Fruit fly (Drosophila melanogaster) whole organism, embryonic: ENCODE results near the gene CG5515.

Experiments
- B-H2 ChIP-seq: fragments of 200-800 bp; sonication (Bioruptor generic); optimal IDR thresholded peaks from 2 replicates; lab custom pipeline; 2018; ENCODE audit warnings: missing biosample characterization, mild to moderate bottlenecking, missing genetic modification characterization
- CG10431 ChIP-seq: fragments of 200-800 bp; sonication (Bioruptor generic); optimal IDR thresholded peaks from 3 replicates; lab custom pipeline; 2018; ENCODE audit warnings: missing biosample characterization, mild to moderate bottlenecking, missing genetic modification characterization
- CG10959 ChIP-seq: fragments of 200-800 bp; sonication (Bioruptor generic); IDR thresholded peaks from 2 replicates; pipeline ENCODE4 v1.3.6; 2022; ENCODE audit warnings: missing biosample characterization, missing genetic modification characterization
- CG11723 ChIP-seq: fragments of 200-800 bp; sonication (Bioruptor generic); optimal IDR thresholded peaks from 2 replicates; lab custom pipeline; 2017; ENCODE audit warnings: missing biosample characterization, mild to moderate bottlenecking, missing genetic modification characterization
- CG12104 ChIP-seq: fragments of 200-800 bp; sonication (Bioruptor generic); optimal IDR thresholded peaks from 3 replicates; lab custom pipeline; 2016; ENCODE audit warnings: missing biosample characterization, missing genetic modification characterization
- CG12155 ChIP-seq: fragments of 200-800 bp; sonication (Bioruptor generic); optimal IDR thresholded peaks from 3 replicates; lab custom pipeline; 2016; ENCODE audit warnings: missing biosample characterization, missing genetic modification characterization
- CG1832 ChIP-seq: fragments of 200-800 bp; sonication (Bioruptor generic); optimal IDR thresholded peaks from 2 replicates; lab custom pipeline; 2017; ENCODE audit warnings: missing biosample characterization, mild to moderate bottlenecking, missing genetic modification characterization, inconsistent platforms
- CG2875 ChIP-seq: fragments of 200-800 bp; sonication (Bioruptor generic); optimal IDR thresholded peaks from 2 replicates; lab custom pipeline; 2017; ENCODE audit warnings: missing biosample characterization, mild to moderate bottlenecking, missing genetic modification characterization, missing genetic modification reagents
- CG32772 ChIP-seq: fragments of 200-800 bp; sonication (Bioruptor generic); IDR thresholded peaks from 2 replicates; pipeline ENCODE4 v1.3.6; 2022; ENCODE audit warnings: missing biosample characterization, missing genetic modification characterization
- CG3838 ChIP-seq: fragments of 200-800 bp; sonication (Bioruptor generic); optimal IDR thresholded peaks from 3 replicates; lab custom pipeline; 2016; ENCODE audit warnings: missing biosample characterization, missing genetic modification characterization
- CG7928 ChIP-seq: fragments of 200-800 bp; sonication (Bioruptor generic); optimal IDR thresholded peaks from 2 replicates; lab custom pipeline; 2017; ENCODE audit warnings: missing biosample characterization, mild to moderate bottlenecking, missing genetic modification characterization
- CG8944 ChIP-seq: fragments of 200-800 bp; sonication (Bioruptor generic); optimal IDR thresholded peaks from 3 replicates; lab custom pipeline; 2016; ENCODE audit warnings: missing biosample characterization, missing genetic modification characterization
- CG9437 ChIP-seq: fragments of 200-800 bp; sonication (Bioruptor generic); optimal IDR thresholded peaks from 2 replicates; lab custom pipeline; 2018; ENCODE audit warnings: missing biosample characterization, mild to moderate bottlenecking, missing genetic modification characterization
- CG9609 ChIP-seq: fragments of 200-800 bp; sonication (Bioruptor generic); optimal IDR thresholded peaks from 3 replicates; lab custom pipeline; 2016; ENCODE audit warnings: missing biosample characterization, missing genetic modification characterization
- CTCF ChIP-seq: fragments of 200-800 bp; sonication (Bioruptor generic); optimal IDR thresholded peaks from 2 replicates; lab custom pipeline; 2017; ENCODE audit warnings: missing biosample characterization, mild to moderate bottlenecking, missing genetic modification characterization, moderate library complexity
- Chrac-16 ChIP-seq: fragments of 200-800 bp; sonication (Bioruptor generic); optimal IDR thresholded peaks from 3 replicates; lab custom pipeline; 2016; ENCODE audit warnings: missing biosample characterization, missing genetic modification characterization
- Dbx ChIP-seq: fragments of 200-800 bp; sonication (Bioruptor generic); IDR thresholded peaks from 3 replicates; pipeline ENCODE4 v1.3.6; 2022; ENCODE audit warnings: missing biosample characterization, missing genetic modification characterization
- Dref ChIP-seq: fragments of 200-800 bp; sonication (Bioruptor generic); IDR thresholded peaks from 2 replicates; pipeline ENCODE4 v1.3.6; 2022; ENCODE audit warnings: missing biosample characterization, missing genetic modification characterization
- Eip74EF ChIP-seq, 2 experiments: fragments of 200-800 bp in 1 of 2; fragments of >200 bp in 1 of 2; sonication (Bioruptor generic) in 1 of 2; optimal IDR thresholded peaks; 2 replicates each; lab custom pipeline; 2017 to 2019; ENCODE audit warnings: missing biosample characterization in 2 of 2, missing genetic modification characterization in 2 of 2, mild to moderate bottlenecking in 1 of 2, moderate library complexity in 1 of 2
- Gug ChIP-seq: fragments of 200-800 bp; sonication (Bioruptor generic); IDR thresholded peaks from 4 replicates; pipeline ENCODE4 v1.3.6; 2022; ENCODE audit warnings: missing biosample characterization, missing genetic modification characterization
- HLHmδ ChIP-seq: fragments of 200-800 bp; sonication (Bioruptor generic); optimal IDR thresholded peaks from 2 replicates; lab custom pipeline; 2018; ENCODE audit warnings: missing biosample characterization, mild to moderate bottlenecking, missing genetic modification characterization, moderate library complexity
- HmgD ChIP-seq: fragments of 200-800 bp; sonication (Bioruptor generic); optimal IDR thresholded peaks from 3 replicates; lab custom pipeline; 2016; ENCODE audit warnings: missing biosample characterization, missing genetic modification characterization
- Max ChIP-seq: fragments of 200-800 bp; sonication (Bioruptor generic); optimal IDR thresholded peaks from 2 replicates; lab custom pipeline; 2016; ENCODE audit warnings: missing biosample characterization, mild to moderate bottlenecking, missing genetic modification characterization
- Med ChIP-seq: fragments of 200-800 bp; sonication (Bioruptor generic); peaks from one replicate; lab custom pipeline; 2016; ENCODE audit warnings: missing biosample characterization, missing genetic modification characterization, mild to moderate bottlenecking, inconsistent platforms, moderate library complexity
- Neu2 ChIP-seq: fragments of 200-800 bp; sonication (Bioruptor generic); optimal IDR thresholded peaks from 3 replicates; lab custom pipeline; 2016; ENCODE audit warnings: missing biosample characterization, missing genetic modification characterization, borderline replicate concordance
- Side ChIP-seq: fragments of 200-800 bp; sonication (Bioruptor generic); optimal IDR thresholded peaks from 2 replicates; lab custom pipeline; 2016; ENCODE audit warnings: missing biosample characterization, missing genetic modification characterization
- Sox100B ChIP-seq: fragments of 200-800 bp; sonication (Bioruptor generic); optimal IDR thresholded peaks from 3 replicates; lab custom pipeline; 2018; ENCODE audit warnings: missing biosample characterization, mild to moderate bottlenecking, missing genetic modification characterization
- Stat92E ChIP-seq, 3 experiments: fragments of >200 bp in 2 of 3; fragments of 200-800 bp in 1 of 3; sonication (Bioruptor generic) in 1 of 3; optimal IDR thresholded peaks; 2 replicates each; lab custom pipeline; 2017 to 2019; ENCODE audit warnings: missing biosample characterization in 3 of 3, missing genetic modification characterization in 3 of 3, mild to moderate bottlenecking in 1 of 3, moderate library complexity in 1 of 3
- Usf ChIP-seq: fragments of 200-800 bp; sonication (Bioruptor generic); optimal IDR thresholded peaks from 2 replicates; lab custom pipeline; 2017; ENCODE audit warnings: missing genotype, missing biosample characterization, missing genetic modification characterization
- aop ChIP-seq: fragments of 200-800 bp; sonication (Bioruptor generic); IDR thresholded peaks from 2 replicates; pipeline ENCODE4 v1.3.6; 2022; ENCODE audit warnings: missing biosample characterization, missing genetic modification characterization
- bab2 ChIP-seq: fragments of 200-800 bp; sonication (Bioruptor generic); optimal IDR thresholded peaks from 2 replicates; lab custom pipeline; 2016; ENCODE audit warnings: missing biosample characterization, missing genetic modification characterization
- bcd ChIP-seq: fragments of 200-800 bp; sonication (Bioruptor generic); optimal IDR thresholded peaks from 2 replicates; lab custom pipeline; 2017; ENCODE audit warnings: missing biosample characterization, mild to moderate bottlenecking, missing genetic modification characterization
- chm ChIP-seq: fragments of 200-800 bp; sonication (Bioruptor generic); IDR thresholded peaks from 2 replicates; pipeline ENCODE4 v1.3.6; 2022; ENCODE audit warnings: missing biosample characterization, missing genetic modification characterization
- croc ChIP-seq: fragments of 200-800 bp; sonication (Bioruptor generic); conservative IDR thresholded peaks from 3 replicates; pipeline ENCODE4 v1.3.6; 2022; ENCODE audit warnings: missing biosample characterization, missing genetic modification characterization
- crp ChIP-seq, 2 experiments: fragments of 200-800 bp; sonication (Bioruptor generic); optimal IDR thresholded peaks; 2 replicates in 1 of 2; 3 replicates in 1 of 2; lab custom pipeline; 2017; ENCODE audit warnings: missing biosample characterization in 2 of 2, missing genetic modification characterization in 2 of 2, mild to moderate bottlenecking in 1 of 2, moderate library complexity in 1 of 2
- danr ChIP-seq: fragments of 200-800 bp; sonication (Bioruptor generic); IDR thresholded peaks from 2 replicates; pipeline ENCODE4 v1.3.6; 2022; ENCODE audit warnings: missing biosample characterization, missing genetic modification characterization
- gem ChIP-seq: fragments of 200-800 bp; sonication (Bioruptor generic); optimal IDR thresholded peaks from 2 replicates; lab custom pipeline; 2019; ENCODE audit warnings: missing biosample characterization, mild to moderate bottlenecking, missing genetic modification characterization, moderate library complexity
- gsb ChIP-seq: fragments of 200-800 bp; sonication (Bioruptor generic); IDR thresholded peaks from 2 replicates; pipeline ENCODE4 v1.3.6; 2022; ENCODE audit warnings: missing biosample characterization, missing genetic modification characterization
- ham ChIP-seq: fragments of 200-800 bp; sonication (Bioruptor generic); IDR thresholded peaks from 2 replicates; pipeline ENCODE4 v1.3.6; 2022; ENCODE audit warnings: missing biosample characterization, missing genetic modification characterization
- jing ChIP-seq: fragments of 200-800 bp; sonication (Bioruptor generic); optimal IDR thresholded peaks from 2 replicates; lab custom pipeline; 2018; ENCODE audit warnings: missing biosample characterization, mild to moderate bottlenecking, missing genetic modification characterization
- klu ChIP-seq: fragments of 200-800 bp; sonication (Bioruptor generic); IDR thresholded peaks from 2 replicates; pipeline ENCODE4 v1.3.6; 2022; ENCODE audit warnings: missing biosample characterization, missing genetic modification characterization
- p53 ChIP-seq: fragments of 200-800 bp; sonication (Bioruptor generic); optimal IDR thresholded peaks from 2 replicates; lab custom pipeline; 2016; ENCODE audit warnings: missing biosample characterization, missing genetic modification characterization
- pb ChIP-seq: fragments of 200-800 bp; sonication (Bioruptor generic); optimal IDR thresholded peaks from 3 replicates; lab custom pipeline; 2016; ENCODE audit warnings: missing biosample characterization, missing genetic modification characterization
- psq ChIP-seq: fragments of 200-800 bp; sonication (Bioruptor generic); optimal IDR thresholded peaks from 2 replicates; lab custom pipeline; 2017; ENCODE audit warnings: missing biosample characterization, missing genetic modification characterization
- ranshi ChIP-seq: fragments of 200-800 bp; sonication (Bioruptor generic); IDR thresholded peaks from 2 replicates; pipeline ENCODE4 v1.3.6; 2022; ENCODE audit warnings: missing biosample characterization, missing genetic modification characterization
- sima ChIP-seq: fragments of 200-800 bp; sonication (Bioruptor generic); optimal IDR thresholded peaks from 2 replicates; lab custom pipeline; 2016; ENCODE audit warnings: missing biosample characterization, missing genetic modification characterization
- slou ChIP-seq: fragments of 200-800 bp; sonication (Bioruptor generic); optimal IDR thresholded peaks from 3 replicates; lab custom pipeline; 2016; ENCODE audit warnings: missing biosample characterization, missing genetic modification characterization
- tin ChIP-seq: fragments of 200-800 bp; sonication (Bioruptor generic); optimal IDR thresholded peaks from 3 replicates; lab custom pipeline; 2016; ENCODE audit warnings: missing biosample characterization, missing genetic modification characterization

CG5515 gene

DNA sequence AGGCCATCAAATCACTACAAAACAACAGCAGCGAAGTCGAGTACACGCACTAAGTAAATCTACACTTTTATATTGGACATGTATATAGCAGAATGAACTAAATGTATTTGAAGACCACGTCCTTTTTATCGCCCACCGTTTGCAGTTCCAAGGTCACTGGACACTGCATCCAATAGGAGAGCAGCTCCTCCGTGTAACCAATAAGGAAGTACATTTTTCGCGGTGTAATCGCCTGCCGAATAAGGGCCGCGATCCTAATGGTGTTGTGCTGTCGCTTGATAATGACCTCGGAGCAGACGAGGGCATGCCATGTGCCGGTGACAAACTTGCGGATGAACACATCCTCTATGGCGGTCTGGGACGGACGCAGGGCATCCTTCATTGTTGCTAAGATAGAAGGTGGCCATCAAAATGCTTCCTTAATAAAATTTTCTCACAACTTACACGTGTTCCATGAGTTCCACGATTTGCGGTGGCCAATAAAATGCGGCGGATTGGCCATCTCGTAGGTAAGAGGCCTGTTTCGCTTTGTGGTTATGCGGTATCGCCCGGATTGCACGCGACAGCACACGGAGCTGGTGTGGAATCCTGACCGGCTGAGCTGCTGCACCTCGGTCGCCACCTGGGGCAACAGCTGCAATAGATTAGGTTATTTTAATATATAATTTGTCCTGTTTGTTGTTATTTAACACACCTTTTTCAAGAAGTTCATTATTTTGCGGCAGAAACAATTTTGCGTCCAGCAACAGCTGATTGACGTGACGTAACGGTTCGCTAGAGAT, 25.7 kb downstream of the CG5515 start, which contains the start of gene mRpS24 (continued):
- TF ChIP-seq Stat92E (GFP tag; optimal IDR thresholded peaks at IDR 0.05; lab: Kevin White, UChicago) = no peak
- TF ChIP-seq CG12104 (GFP tag; lab: Kevin White, UChicago) = no peak
- no peak for TF ChIP-seq CG10431
- no peak for TF ChIP-seq jing (GFP tag; lab: Kevin White, UChicago)
- no peak for TF ChIP-seq Sox100B
- TF ChIP-seq CG10959 (GFP tag; lab: Robert Waterston, UW) = no peak
- peak in 1 of 2 experiments; percentile 88 for TF ChIP-seq crp (GFP tag; optimal IDR thresholded peaks at IDR 0.05; lab: Kevin White, UChicago)
- no peak for TF ChIP-seq Eip74EF (GFP tag; optimal IDR thresholded peaks at IDR 0.05; lab: Kevin White, UChicago)

dm6 chr3R:24161173-24161811, 27.4 kb downstream of the CG5515 start, which contains the start of the genes Myo95E and TBC1d7:
TSS of gene Myo95E (minus strand) at chr3R:24161498.
TSS of gene TBC1d7 (plus strand) at chr3R:24161727.
- TF ChIP-seq ham (no peak), jing (GFP tag; lab: Kevin White, UChicago) (no peak), CTCF (GFP tag; lab: Kevin White, UChicago) (no peak), CG3838 (GFP tag; lab: Kevin White, UChicago) (peak; percentile 28), Neu2 (GFP tag; lab: Kevin White, UChicago) (no peak), gsb (GFP tag; lab: Robert Waterston, UW) (peak; percentile 89), Usf (peak; percentile 72), CG11723 (GFP tag; lab: Kevin White, UChicago) (no peak), Dbx (peak; percentile 91), p53 (no peak), psq (GFP tag; lab: Kevin White, UChicago) (peak; percentile 35), sima (no peak), chm (GFP tag; lab: Robert Waterston, UW) (peak; percentile 82), CG8944 (GFP tag; lab: Kevin White, UChicago) (peak; percentile 41), bcd (GFP tag; lab: Kevin White, UChicago) (peak; percentile 88), slou (GFP tag; lab: Kevin White, UChicago) (peak; percentile 60), tin (GFP tag; lab: Kevin White, UChicago) (peak; percentile 88), Med (GFP tag; lab: Kevin White, UChicago) (peak; percentile 87), CG12155 (GFP tag; lab: Kevin White, UChicago) (peak; percentile 79), aop (peak; percentile 49; the same call in 1 of the 2 replicates), CG9609 (GFP tag; lab: Kevin White, UChicago) (peak; percentile 18), gem (tag; lab: Kevin White, UChicago) (peak; percentile 95), danr (peak; percentile 95), Side (no peak), Max (GFP tag; lab: Kevin White, UChicago) (peak; percentile 85), CG1832 (GFP tag; lab: Kevin White, UChicago) (no peak), CG32772 (GFP tag; lab: Robert Waterston, UW) (peak; percentile 93), Dref (GFP tag; lab: Robert Waterston, UW) (peak; percentile 68), CG7928 (GFP tag; lab: Kevin White, UChicago) (peak; percentile 69), Gug (GFP tag; lab: Robert Waterston, UW) (peak; percentile 88; the same call in 3 of the 4 replicates), ranshi (GFP tag; lab: Robert Waterston, UW) (peak; percentile 93), B-H2 (GFP tag; lab: Kevin White, UChicago) (peak; percentile 61), klu (GFP tag; lab: Robert Waterston, UW) (peak; percentile 84), HmgD (GFP tag; lab: Kevin White, UChicago) (no peak), bab2 (GFP tag; lab: Kevin White, UChicago) (peak; percentile 58), Chrac-16 (peak; percentile 86), CG9437 (GFP tag; lab: Kevin White, UChicago) (peak; percentile 81), HLHmδ (GFP tag; lab: Kevin White, UChicago) (no peak), croc (GFP tag; lab: Robert Waterston, UW) (peak; percentile 93), CG2875 (GFP tag; lab: Kevin White, UChicago) (peak; percentile 58), pb (GFP tag; lab: Kevin White, UChicago) (no peak)
